Worm (Caenorhabditis elegans): Measurements from ENCODE around the gene R09A8.9.

- TF ChIP-seq lin-13 (GFP tag; optimal IDR thresholded peaks at IDR 0.05) (no peak), lin-39 (tag; optimal IDR thresholded peaks at IDR 0.05) (no peak), zfp-2 (tag; optimal IDR thresholded peaks at IDR 0.05) (no peak), nhr-77 (tag; optimal IDR thresholded peaks at IDR 0.05) (no peak), ceh-28 (tag; optimal IDR thresholded peaks at IDR 0.05) (no peak), lin-15B (tag; optimal IDR thresholded peaks at IDR 0.05) (no peak), R02D3.7 (tag; optimal IDR thresholded peaks at IDR 0.05) (no peak)
Observed at ce11 chrX:12595954-12596353, 7.8 kb upstream of the R09A8.9 start.
